Worm (Caenorhabditis elegans) whole organism, late embryonic: ENCODE data around the gene F35A5.5.

Experiments used
- T23F11.4 ChIP-seq: fragments of 200-800 bp; sonication (Bioruptor generic); optimal IDR thresholded peaks from 2 replicates; lab custom pipeline; 2018; ENCODE audit warnings: mild to moderate bottlenecking, missing genetic modification characterization, missing compliant biosample characterization
- ahr-1 ChIP-seq: sonication (generic microtip); optimal IDR thresholded peaks from 2 replicates; lab custom pipeline; 2016; ENCODE audit warnings: missing genetic modification characterization, missing compliant biosample characterization
- ama-1 ChIP-seq: fragments of 150-350 bp; optimal IDR thresholded peaks from 2 replicates; lab custom pipeline; 2014
- ceh-14 ChIP-seq: sonication (generic microtip); optimal IDR thresholded peaks from 2 replicates; lab custom pipeline; 2016; ENCODE audit warnings: missing genotype, missing genetic modification characterization, missing compliant biosample characterization
- ceh-19 ChIP-seq: fragments of 200-800 bp; sonication (Bioruptor generic); optimal IDR thresholded peaks from 2 replicates; lab custom pipeline; 2018; ENCODE audit warnings: mild to moderate bottlenecking, missing genetic modification characterization, missing compliant biosample characterization
- ceh-2 ChIP-seq: sonication (generic microtip); optimal IDR thresholded peaks from 2 replicates; lab custom pipeline; 2016; ENCODE audit warnings: missing genotype, missing genetic modification characterization, missing compliant biosample characterization
- ceh-22 ChIP-seq: sonication (generic microtip); optimal IDR thresholded peaks from 2 replicates; lab custom pipeline; 2017; ENCODE audit warnings: missing biosample characterization, missing genetic modification characterization
- ceh-24 ChIP-seq: sonication (generic microtip); optimal IDR thresholded peaks from 2 replicates; lab custom pipeline; 2016; ENCODE audit warnings: mild to moderate bottlenecking, missing genetic modification characterization, missing compliant biosample characterization
- ceh-30 ChIP-seq: fragments of 150-350 bp; optimal IDR thresholded peaks from 2 replicates; lab custom pipeline; 2014; ENCODE audit warnings: missing biosample characterization, missing genetic modification characterization
- ceh-34 ChIP-seq: sonication (generic microtip); optimal IDR thresholded peaks from 2 replicates; lab custom pipeline; 2016; ENCODE audit warnings: mild to moderate bottlenecking, missing genetic modification characterization, missing compliant biosample characterization
- ceh-9 ChIP-seq: sonication (generic microtip); optimal IDR thresholded peaks from 2 replicates; lab custom pipeline; 2016; ENCODE audit warnings: mild to moderate bottlenecking, missing genetic modification characterization, inconsistent platforms, missing compliant biosample characterization
- che-1 ChIP-seq: sonication (generic microtip); optimal IDR thresholded peaks from 2 replicates; lab custom pipeline; 2016; ENCODE audit warnings: mild to moderate bottlenecking, missing genetic modification characterization, missing compliant biosample characterization
- dmd-4 ChIP-seq: sonication (generic microtip); optimal IDR thresholded peaks from 2 replicates; lab custom pipeline; 2016; ENCODE audit warnings: borderline replicate concordance, missing genetic modification characterization, missing compliant biosample characterization
- elt-2 ChIP-seq: sonication (generic microtip); optimal IDR thresholded peaks from 2 replicates; lab custom pipeline; 2016; ENCODE audit warnings: missing genetic modification reagents, missing genetic modification characterization, missing compliant biosample characterization
- fkh-10 ChIP-seq: fragments of 150-350 bp; optimal IDR thresholded peaks from 2 replicates; lab custom pipeline; 2014; ENCODE audit warnings: missing biosample characterization, missing genetic modification reagents, missing genetic modification characterization
- fkh-6 ChIP-seq: sonication (generic microtip); optimal IDR thresholded peaks from 2 replicates; lab custom pipeline; 2016; ENCODE audit warnings: missing genetic modification characterization, missing compliant biosample characterization
- hlh-13 ChIP-seq: fragments of 200-800 bp; sonication (Bioruptor generic); optimal IDR thresholded peaks from 2 replicates; lab custom pipeline; 2018; ENCODE audit warnings: mild to moderate bottlenecking, missing genetic modification characterization, missing compliant biosample characterization
- hlh-30 ChIP-seq: sonication (generic microtip); optimal IDR thresholded peaks from 2 replicates; lab custom pipeline; 2017; ENCODE audit warnings: antibody characterized with exemption, missing genetic modification characterization, missing compliant biosample characterization; ENCODE audit not compliant: insufficient read depth
- hlh-6 ChIP-seq: sonication (generic microtip); optimal IDR thresholded peaks from 2 replicates; lab custom pipeline; 2016; ENCODE audit warnings: missing genotype, missing genetic modification characterization, missing compliant biosample characterization
- hlh-8 ChIP-seq: sonication (generic microtip); optimal IDR thresholded peaks from 2 replicates; lab custom pipeline; 2016; ENCODE audit warnings: missing genotype, missing genetic modification characterization, missing compliant biosample characterization
- mec-3 ChIP-seq: sonication (generic microtip); optimal IDR thresholded peaks from 2 replicates; lab custom pipeline; 2016; ENCODE audit warnings: borderline replicate concordance, missing genetic modification characterization, missing compliant biosample characterization
- nfya-1 ChIP-seq: sonication (generic microtip); optimal IDR thresholded peaks from 2 replicates; lab custom pipeline; 2017; ENCODE audit warnings: missing genetic modification characterization, mild to moderate bottlenecking, missing compliant biosample characterization, antibody characterized with exemption, moderate library complexity
- nhr-11 ChIP-seq: fragments of 150-350 bp; optimal IDR thresholded peaks from 2 replicates; lab custom pipeline; 2014; ENCODE audit warnings: missing biosample characterization, missing genetic modification characterization
- odd-2 ChIP-seq: sonication (generic microtip); optimal IDR thresholded peaks from 2 replicates; lab custom pipeline; 2017; ENCODE audit warnings: antibody characterized with exemption, mild to moderate bottlenecking, missing genetic modification characterization, missing compliant biosample characterization
- pat-9 ChIP-seq: fragments of 200-800 bp; sonication (Bioruptor generic); optimal IDR thresholded peaks from 2 replicates; lab custom pipeline; 2018; ENCODE audit warnings: mild to moderate bottlenecking, missing genetic modification characterization, moderate library complexity, missing compliant biosample characterization
- pax-1 ChIP-seq: fragments of 150-350 bp; optimal IDR thresholded peaks from 2 replicates; lab custom pipeline; 2014; ENCODE audit warnings: missing biosample characterization, missing genetic modification characterization
- pha-4 ChIP-seq: fragments of 150-350 bp; optimal IDR thresholded peaks from 2 replicates; lab custom pipeline; 2018; ENCODE audit warnings: missing biosample characterization, missing genetic modification reagents, missing genetic modification characterization
- pqm-1 ChIP-seq: sonication (generic microtip); optimal IDR thresholded peaks from 2 replicates; lab custom pipeline; 2016; ENCODE audit warnings: missing genetic modification characterization, missing compliant biosample characterization
- sdc-2 ChIP-seq: sonication (generic microtip); optimal IDR thresholded peaks from 2 replicates; lab custom pipeline; 2016; ENCODE audit warnings: missing genotype, missing genetic modification characterization, missing compliant biosample characterization
- sox-2 ChIP-seq: fragments of 200-800 bp; sonication (Bioruptor generic); IDR thresholded peaks from 2 replicates; pipeline ENCODE4 v1.3.6; 2022; ENCODE audit warnings: missing genetic modification reagents, missing genetic modification characterization, missing compliant biosample characterization
- tbx-2 ChIP-seq: sonication (generic microtip); optimal IDR thresholded peaks from 2 replicates; lab custom pipeline; 2016; ENCODE audit warnings: missing genetic modification characterization, missing compliant biosample characterization
- unc-3 ChIP-seq, 2 experiments: fragments of 200-800 bp in 1 of 2; sonication (Bioruptor generic) in 1 of 2; sonication (generic microtip) in 1 of 2; conservative IDR thresholded peaks in 1 of 2; optimal IDR thresholded peaks in 1 of 2; 2 replicates each; pipeline versions ENCODE4 v1.3.6 to Lab custom; 2016 to 2022; ENCODE audit warnings: missing compliant biosample characterization in 2 of 2, missing genetic modification characterization in 2 of 2, missing genetic modification reagents in 1 of 2
- ztf-16 ChIP-seq: sonication (generic microtip); optimal IDR thresholded peaks from 2 replicates; lab custom pipeline; 2017; ENCODE audit warnings: missing genetic modification characterization, missing compliant biosample characterization

The F35A5.5 gene

ce11 chrX:3759345-3759744, 36.2 kb downstream of the F35A5.5 start, which contains the start of gene T14G12.6:
T14G12.6 (minus strand) TSS chrX:3759445.
- TF ChIP-seq ceh-24 (tag; lab: Kevin White, UChicago) (no peak), pqm-1 (no peak), che-1 (no peak), ceh-30 (tag; lab: Kevin White, UChicago) (no peak), dmd-4 (no peak), ceh-22 (no peak), ztf-16 (tag; lab: Kevin White, UChicago) (no peak), hlh-30 (tag; lab: Kevin White, UChicago) (no peak), odd-2 (tag; lab: Kevin White, UChicago) (no peak), ama-1 (no peak), T23F11.4 (GFP tag; lab: Kevin White, UChicago) (no peak), ceh-2 (no peak), sdc-2 (no peak), tbx-2 (tag; lab: Kevin White, UChicago) (no peak), pha-4 (tag; lab: Kevin White, UChicago) (no peak), fkh-6 (tag; lab: Kevin White, UChicago) (no peak), pat-9 (no peak), ceh-14 (tag; lab: Kevin White, UChicago) (no peak), pax-1 (tag; lab: Kevin White, UChicago) (no peak)
- TF ChIP-seq, all 69 proteins: peak for 0

ce11 chrX:3758399-3758798, 37.1 kb downstream of the F35A5.5 start, which contains the start of gene T14G12.12:
T14G12.12 (minus strand) TSS chrX:3758499.
- TF ChIP-seq hlh-6 = no peak
- no peak for TF ChIP-seq hlh-8 (tag; lab: Kevin White, UChicago)
- no peak for TF ChIP-seq unc-3 (GFP tag; conservative IDR thresholded peaks at IDR 0.05; lab: Robert Waterston, UW)
- no peak for TF ChIP-seq unc-3 (tag; optimal IDR thresholded peaks at IDR 0.05; lab: Kevin White, UChicago)

ce11 chrX:3756238-3756637, 39.3 kb downstream of the F35A5.5 start:
- no peak for TF ChIP-seq pax-1 (tag; lab: Kevin White, UChicago)
- no peak for TF ChIP-seq elt-2 (tag; lab: Kevin White, UChicago)
- TF ChIP-seq dmd-4 = no peak
- TF ChIP-seq tbx-2 (tag; lab: Kevin White, UChicago) = no peak
- TF ChIP-seq ceh-24 (tag; lab: Kevin White, UChicago) = no peak
- TF ChIP-seq ceh-19 = no peak
- no peak for TF ChIP-seq hlh-13 (GFP tag; lab: Kevin White, UChicago)
- no peak for TF ChIP-seq pat-9
- no peak for TF ChIP-seq ahr-1 (tag; lab: Kevin White, UChicago)
- no peak for TF ChIP-seq T23F11.4 (GFP tag; lab: Kevin White, UChicago)
- no peak for TF ChIP-seq nfya-1 (tag; lab: Kevin White, UChicago)
- TF ChIP-seq sox-2 (GFP tag; lab: Robert Waterston, UW) = no peak
- TF ChIP-seq pqm-1 = no peak
- TF ChIP-seq, all 69 proteins: peak for 0

ce11 chrX:3755753-3756152, 39.8 kb downstream of the F35A5.5 start:
- no peak for TF ChIP-seq fkh-10 (GFP tag; lab: Kevin White, UChicago)
- TF ChIP-seq ama-1 = no peak
- TF ChIP-seq ceh-34 (tag; lab: Kevin White, UChicago) = no peak
- TF ChIP-seq, all 69 proteins: peak for 0

- TF ChIP-seq nhr-11 (tag; lab: Kevin White, UChicago) (no peak), mec-3 (tag; lab: Kevin White, UChicago) (no peak), fkh-10 (GFP tag; lab: Kevin White, UChicago) (no peak), ceh-9 (tag; lab: Kevin White, UChicago) (no peak)
These were observed 43.1 kb downstream of the F35A5.5 start for ce11 chrX:3752443-3752842.
